Worm (Caenorhabditis elegans) whole organism, late embryonic: Measurements from ENCODE around the gene T16G12.4.

Source experiments
- C08G9.2 ChIP-seq: sonication (generic microtip); optimal IDR thresholded peaks from 2 replicates; lab custom pipeline; 2016; ENCODE audit warnings: mild to moderate bottlenecking, missing genetic modification characterization, moderate library complexity, missing compliant biosample characterization
- F13H6.1 ChIP-seq: sonication (generic microtip); optimal IDR thresholded peaks from 2 replicates; lab custom pipeline; 2016; ENCODE audit warnings: missing genetic modification characterization, missing compliant biosample characterization
- K02D7.2 ChIP-seq: sonication (generic microtip); optimal IDR thresholded peaks from 2 replicates; lab custom pipeline; 2017; ENCODE audit warnings: mild to moderate bottlenecking, missing genetic modification characterization, missing compliant biosample characterization
- T23F11.4 ChIP-seq: fragments of 200-800 bp; sonication (Bioruptor generic); optimal IDR thresholded peaks from 2 replicates; lab custom pipeline; 2018; ENCODE audit warnings: mild to moderate bottlenecking, missing genetic modification characterization, missing compliant biosample characterization
- ama-1 ChIP-seq: fragments of 150-350 bp; optimal IDR thresholded peaks from 2 replicates; lab custom pipeline; 2014
- ceh-2 ChIP-seq: sonication (generic microtip); optimal IDR thresholded peaks from 2 replicates; lab custom pipeline; 2016; ENCODE audit warnings: missing genotype, missing genetic modification characterization, missing compliant biosample characterization
- ceh-24 ChIP-seq: sonication (generic microtip); optimal IDR thresholded peaks from 2 replicates; lab custom pipeline; 2016; ENCODE audit warnings: mild to moderate bottlenecking, missing genetic modification characterization, missing compliant biosample characterization
- ceh-30 ChIP-seq: fragments of 150-350 bp; optimal IDR thresholded peaks from 2 replicates; lab custom pipeline; 2014; ENCODE audit warnings: missing biosample characterization, missing genetic modification characterization
- fkh-10 ChIP-seq: fragments of 150-350 bp; optimal IDR thresholded peaks from 2 replicates; lab custom pipeline; 2014; ENCODE audit warnings: missing biosample characterization, missing genetic modification reagents, missing genetic modification characterization
- gmeb-2 ChIP-seq: sonication (generic microtip); optimal IDR thresholded peaks from 2 replicates; lab custom pipeline; 2016; ENCODE audit warnings: missing genetic modification characterization, inconsistent platforms, missing compliant biosample characterization
- hlh-30 ChIP-seq: sonication (generic microtip); optimal IDR thresholded peaks from 2 replicates; lab custom pipeline; 2017; ENCODE audit warnings: antibody characterized with exemption, missing genetic modification characterization, missing compliant biosample characterization; ENCODE audit not compliant: insufficient read depth
- lim-6 ChIP-seq: sonication (generic microtip); optimal IDR thresholded peaks from 2 replicates; lab custom pipeline; 2016; ENCODE audit warnings: missing genetic modification characterization, missing compliant biosample characterization
- mec-3 ChIP-seq: sonication (generic microtip); optimal IDR thresholded peaks from 2 replicates; lab custom pipeline; 2016; ENCODE audit warnings: borderline replicate concordance, missing genetic modification characterization, missing compliant biosample characterization
- npax-4 ChIP-seq: sonication (generic microtip); optimal IDR thresholded peaks from 2 replicates; lab custom pipeline; 2016; ENCODE audit warnings: missing genetic modification characterization, missing compliant biosample characterization
- odd-2 ChIP-seq: sonication (generic microtip); optimal IDR thresholded peaks from 2 replicates; lab custom pipeline; 2017; ENCODE audit warnings: antibody characterized with exemption, mild to moderate bottlenecking, missing genetic modification characterization, missing compliant biosample characterization
- pag-3 ChIP-seq: sonication (generic microtip); optimal IDR thresholded peaks from 2 replicates; lab custom pipeline; 2016; ENCODE audit warnings: missing compliant biosample characterization, missing genetic modification characterization, borderline replicate concordance
- pros-1 ChIP-seq: fragments of 150-350 bp; optimal IDR thresholded peaks from 2 replicates; lab custom pipeline; 2014; ENCODE audit warnings: missing biosample characterization, missing genetic modification reagents, missing genetic modification characterization
- sdc-2 ChIP-seq: sonication (generic microtip); optimal IDR thresholded peaks from 2 replicates; lab custom pipeline; 2016; ENCODE audit warnings: missing genotype, missing genetic modification characterization, missing compliant biosample characterization
- sox-4 ChIP-seq: sonication (generic microtip); optimal IDR thresholded peaks from 2 replicates; lab custom pipeline; 2017; ENCODE audit warnings: mild to moderate bottlenecking, missing genetic modification characterization, inconsistent platforms, missing compliant biosample characterization
- ztf-16 ChIP-seq: sonication (generic microtip); optimal IDR thresholded peaks from 2 replicates; lab custom pipeline; 2017; ENCODE audit warnings: missing genetic modification characterization, missing compliant biosample characterization

The T16G12.4 gene

DNA sequence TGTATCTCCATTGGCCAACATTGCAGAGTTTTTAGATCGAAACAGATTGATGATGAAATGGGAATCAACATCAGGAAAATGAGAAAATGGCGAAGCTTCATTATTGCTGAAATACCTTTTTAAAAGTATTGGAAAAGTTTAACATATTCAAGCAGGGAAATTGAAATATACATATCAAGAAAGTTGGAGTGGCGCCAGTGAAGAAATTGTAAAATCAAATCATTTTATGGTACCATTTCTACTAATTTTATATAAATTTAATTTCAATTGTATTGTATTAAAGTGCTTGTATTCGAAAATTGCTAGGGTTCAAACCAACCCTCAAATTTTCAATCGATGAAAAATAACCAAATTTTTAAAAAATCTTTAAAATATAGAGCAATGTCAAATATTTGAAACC lies 48.8 kb downstream of the T16G12.4 start, which contains the start of gene srt-55:
Gene srt-55, minus strand, starts transcription at position 101 of the 400 bp plus-strand sequence.
- no peak for TF ChIP-seq ama-1 (lab: Kevin White, UChicago)
- TF ChIP-seq ceh-24, result no peak
- no peak for TF ChIP-seq F13H6.1 (tag; lab: Kevin White, UChicago)
- no peak for TF ChIP-seq hlh-30 (tag; lab: Kevin White, UChicago)
- no peak for TF ChIP-seq gmeb-2 (tag; lab: Kevin White, UChicago)
- TF ChIP-seq ztf-16 (tag; lab: Kevin White, UChicago), result no peak
- no peak for TF ChIP-seq sox-4 (tag; lab: Kevin White, UChicago)
- TF ChIP-seq K02D7.2 (tag; lab: Kevin White, UChicago), result no peak
- TF ChIP-seq C08G9.2 (tag; lab: Kevin White, UChicago), result no peak
- TF ChIP-seq pag-3 (tag; lab: Kevin White, UChicago), result no peak
- TF ChIP-seq ceh-2 (tag; lab: Kevin White, UChicago), result no peak
- TF ChIP-seq fkh-10, result no peak
- no peak for TF ChIP-seq sdc-2 (tag; lab: Kevin White, UChicago)
- TF ChIP-seq ceh-30 (tag; lab: Kevin White, UChicago), result no peak
- TF ChIP-seq pros-1, result no peak
- no peak for TF ChIP-seq mec-3
- TF ChIP-seq T23F11.4 (GFP tag; lab: Kevin White, UChicago), result no peak
- no peak for TF ChIP-seq npax-4 (tag; lab: Kevin White, UChicago)
- TF ChIP-seq lim-6, result no peak
- no peak for TF ChIP-seq odd-2
